Fruit fly (Drosophila melanogaster) whole organism, embryonic: ENCODE measurements around the gene mol.

Experiments
- ATbp ChIP-seq: fragments of 200-800 bp; sonication (Bioruptor generic); optimal IDR thresholded peaks from 2 replicates; lab custom pipeline; 2017; ENCODE audit warnings: missing biosample characterization, mild to moderate bottlenecking, missing genetic modification characterization, missing genetic modification reagents
- Abd-B ChIP-seq: fragments of 200-800 bp; sonication (Bioruptor generic); optimal IDR thresholded peaks from 2 replicates; lab custom pipeline; 2018; ENCODE audit warnings: missing biosample characterization, mild to moderate bottlenecking, missing genetic modification characterization, moderate library complexity
- Adf1 ChIP-seq: fragments of 200-800 bp; sonication (Bioruptor generic); IDR thresholded peaks from 2 replicates; pipeline ENCODE4 v1.3.6; 2022; ENCODE audit warnings: missing biosample characterization, missing genetic modification characterization
- Atf-2 ChIP-seq: fragments of 200-800 bp; sonication (Bioruptor generic); optimal IDR thresholded peaks from 2 replicates; lab custom pipeline; 2016; ENCODE audit warnings: missing biosample characterization, missing genetic modification characterization
- B-H1 ChIP-seq: fragments of 200-800 bp; sonication (Bioruptor generic); IDR thresholded peaks from 3 replicates; pipeline ENCODE4 v1.3.6; 2022; ENCODE audit warnings: missing biosample characterization, missing genetic modification characterization
- BEAF-32 ChIP-seq: fragments of 200-800 bp; sonication (Bioruptor generic); optimal IDR thresholded peaks from 3 replicates; lab custom pipeline; 2017; ENCODE audit warnings: missing biosample characterization, missing genetic modification characterization, mild to moderate bottlenecking, moderate library complexity, missing genetic modification reagents
- Blimp-1 ChIP-seq: fragments of 200-800 bp; sonication (Bioruptor generic); optimal IDR thresholded peaks from 3 replicates; lab custom pipeline; 2018; ENCODE audit warnings: missing biosample characterization, missing genetic modification characterization, mild to moderate bottlenecking, moderate library complexity, missing genetic modification reagents
- CG10959 ChIP-seq: fragments of 200-800 bp; sonication (Bioruptor generic); IDR thresholded peaks from 2 replicates; pipeline ENCODE4 v1.3.6; 2022; ENCODE audit warnings: missing biosample characterization, missing genetic modification characterization
- CG13287 ChIP-seq: fragments of 200-800 bp; sonication (Bioruptor generic); IDR thresholded peaks from 2 replicates; pipeline ENCODE4 v1.3.6; 2022; ENCODE audit warnings: missing biosample characterization, missing genetic modification characterization; ENCODE audit not compliant: partially characterized antibody
- CG13624 ChIP-seq: fragments of 200-800 bp; sonication (Bioruptor generic); optimal IDR thresholded peaks from 2 replicates; lab custom pipeline; 2016; ENCODE audit warnings: missing biosample characterization, missing genetic modification characterization
- CG14860 ChIP-seq: fragments of 200-800 bp; sonication (Bioruptor generic); IDR thresholded peaks from 3 replicates; pipeline ENCODE4 v1.3.6; 2022; ENCODE audit warnings: missing biosample characterization, missing genetic modification characterization; ENCODE audit not compliant: partially characterized antibody
- CG16815 ChIP-seq: fragments of 200-800 bp; sonication (Bioruptor generic); optimal IDR thresholded peaks from 3 replicates; lab custom pipeline; 2017; ENCODE audit warnings: missing biosample characterization, mild to moderate bottlenecking, missing genetic modification characterization
- CG17568 ChIP-seq: fragments of 200-800 bp; sonication (Bioruptor generic); optimal IDR thresholded peaks from 2 replicates; lab custom pipeline; 2018; ENCODE audit warnings: missing biosample characterization, mild to moderate bottlenecking, missing genetic modification characterization, moderate library complexity
- CG18764 ChIP-seq: fragments of 200-800 bp; sonication (Bioruptor generic); optimal IDR thresholded peaks from 3 replicates; lab custom pipeline; 2016; ENCODE audit warnings: missing biosample characterization, missing genetic modification characterization
- CG34224 ChIP-seq: fragments of 200-800 bp; sonication (Bioruptor generic); IDR thresholded peaks from 3 replicates; pipeline ENCODE4 v1.3.6; 2022; ENCODE audit warnings: missing biosample characterization, missing genetic modification characterization; ENCODE audit not compliant: partially characterized antibody
- CG3838 ChIP-seq: fragments of 200-800 bp; sonication (Bioruptor generic); optimal IDR thresholded peaks from 3 replicates; lab custom pipeline; 2016; ENCODE audit warnings: missing biosample characterization, missing genetic modification characterization
- CG4707 ChIP-seq: fragments of 200-800 bp; sonication (Bioruptor generic); optimal IDR thresholded peaks from 2 replicates; lab custom pipeline; 2018; ENCODE audit warnings: missing biosample characterization, mild to moderate bottlenecking, missing genetic modification characterization, moderate library complexity
- CG6689 ChIP-seq: fragments of 200-800 bp; sonication (Bioruptor generic); IDR thresholded peaks from 2 replicates; pipeline ENCODE4 v1.3.6; 2022; ENCODE audit warnings: missing biosample characterization, missing genetic modification characterization
- CG8359 ChIP-seq: fragments of 200-800 bp; sonication (Bioruptor generic); optimal IDR thresholded peaks from 2 replicates; lab custom pipeline; 2017; ENCODE audit warnings: missing biosample characterization, mild to moderate bottlenecking, missing genetic modification characterization, borderline replicate concordance
- CG9437 ChIP-seq: fragments of 200-800 bp; sonication (Bioruptor generic); optimal IDR thresholded peaks from 2 replicates; lab custom pipeline; 2018; ENCODE audit warnings: missing biosample characterization, mild to moderate bottlenecking, missing genetic modification characterization
- Dbx ChIP-seq: fragments of 200-800 bp; sonication (Bioruptor generic); IDR thresholded peaks from 3 replicates; pipeline ENCODE4 v1.3.6; 2022; ENCODE audit warnings: missing biosample characterization, missing genetic modification characterization
- Dfd ChIP-seq, 2 experiments: fragments of >200 bp; optimal IDR thresholded peaks; 2 replicates each; lab custom pipeline; 2017; ENCODE audit warnings: missing biosample characterization in 2 of 2, missing genetic modification characterization in 2 of 2
- Dll ChIP-seq: fragments of 200-800 bp; sonication (Bioruptor generic); IDR thresholded peaks from 4 replicates; pipeline ENCODE4 v1.3.6; 2022; ENCODE audit warnings: missing biosample characterization, missing genetic modification characterization; ENCODE audit not compliant: partially characterized antibody
- Dp ChIP-seq: fragments of 200-800 bp; sonication (Bioruptor generic); optimal IDR thresholded peaks from 2 replicates; lab custom pipeline; 2018; ENCODE audit warnings: missing biosample characterization, mild to moderate bottlenecking, missing genetic modification characterization, moderate library complexity
- Ets65A ChIP-seq: fragments of 200-800 bp; sonication (Bioruptor generic); peaks from one replicate; lab custom pipeline; 2016; ENCODE audit warnings: missing biosample characterization, missing genetic modification characterization
- Fer2 ChIP-seq: fragments of 200-800 bp; sonication (Bioruptor generic); optimal IDR thresholded peaks from 2 replicates; lab custom pipeline; 2018; ENCODE audit warnings: missing biosample characterization, mild to moderate bottlenecking, missing genetic modification characterization, moderate library complexity
- Hmx ChIP-seq: fragments of 200-800 bp; sonication (Bioruptor generic); optimal IDR thresholded peaks from 2 replicates; lab custom pipeline; 2016; ENCODE audit warnings: missing biosample characterization, missing genetic modification characterization
- Hr78 ChIP-seq, 2 experiments: fragments of 200-800 bp in 1 of 2; fragments of >200 bp in 1 of 2; sonication (Bioruptor generic) in 1 of 2; optimal IDR thresholded peaks; 2 replicates each; lab custom pipeline; 2017 to 2019; ENCODE audit warnings: missing biosample characterization in 2 of 2, missing genetic modification characterization in 2 of 2, mild to moderate bottlenecking in 1 of 2, moderate library complexity in 1 of 2
- MTF-1 ChIP-seq: fragments of 200-800 bp; sonication (Bioruptor generic); optimal IDR thresholded peaks from 2 replicates; lab custom pipeline; 2018; ENCODE audit warnings: missing biosample characterization, mild to moderate bottlenecking, missing genetic modification characterization, borderline replicate concordance
- Oaz ChIP-seq: fragments of 200-800 bp; sonication (Bioruptor generic); IDR thresholded peaks from 2 replicates; pipeline ENCODE4 v1.3.6; 2022; ENCODE audit warnings: missing biosample characterization, missing genetic modification characterization
- Oli ChIP-seq: fragments of 200-800 bp; sonication (Bioruptor generic); optimal IDR thresholded peaks from 2 replicates; lab custom pipeline; 2018; ENCODE audit warnings: missing biosample characterization, mild to moderate bottlenecking, missing genetic modification characterization, moderate library complexity
- PHDP ChIP-seq: fragments of 200-800 bp; sonication (Bioruptor generic); optimal IDR thresholded peaks from 3 replicates; lab custom pipeline; 2018; ENCODE audit warnings: missing biosample characterization, mild to moderate bottlenecking, missing genetic modification characterization, moderate library complexity
- Rfx ChIP-seq: fragments of 200-800 bp; sonication (Bioruptor generic); IDR thresholded peaks from 2 replicates; pipeline ENCODE4 v1.3.6; 2022; ENCODE audit warnings: missing biosample characterization, missing genetic modification characterization
- Sin3A ChIP-seq: fragments of >200 bp; optimal IDR thresholded peaks from 2 replicates; lab custom pipeline; 2018
- TFAM ChIP-seq: fragments of 200-800 bp; sonication (Bioruptor generic); optimal IDR thresholded peaks from 2 replicates; lab custom pipeline; 2017; ENCODE audit warnings: missing biosample characterization, missing genetic modification characterization, inconsistent platforms
- al ChIP-seq: fragments of 200-800 bp; sonication (Bioruptor generic); IDR thresholded peaks from 2 replicates; pipeline ENCODE4 v1.3.6; 2022; ENCODE audit warnings: missing biosample characterization, missing genetic modification characterization
- chinmo ChIP-seq: fragments of 200-800 bp; sonication (Bioruptor generic); IDR thresholded peaks from 4 replicates; pipeline ENCODE4 v1.3.6; 2022; ENCODE audit warnings: missing biosample characterization, missing genetic modification characterization; ENCODE audit not compliant: partially characterized antibody
- danr ChIP-seq: fragments of 200-800 bp; sonication (Bioruptor generic); IDR thresholded peaks from 2 replicates; pipeline ENCODE4 v1.3.6; 2022; ENCODE audit warnings: missing biosample characterization, missing genetic modification characterization
- dysf ChIP-seq: fragments of 200-800 bp; sonication (Bioruptor generic); IDR thresholded peaks from 3 replicates; pipeline ENCODE4 v1.3.6; 2022; ENCODE audit warnings: missing biosample characterization, missing genetic modification characterization
- fd102C ChIP-seq: fragments of 200-800 bp; sonication (Bioruptor generic); optimal IDR thresholded peaks from 2 replicates; lab custom pipeline; 2018; ENCODE audit warnings: missing biosample characterization, mild to moderate bottlenecking, missing genetic modification characterization, moderate library complexity
- grn ChIP-seq: fragments of 200-800 bp; sonication (Bioruptor generic); optimal IDR thresholded peaks from 3 replicates; lab custom pipeline; 2017; ENCODE audit warnings: missing biosample characterization, missing genetic modification characterization
- ken ChIP-seq: fragments of 200-800 bp; sonication (Bioruptor generic); IDR thresholded peaks from 3 replicates; pipeline ENCODE4 v1.3.6; 2022; ENCODE audit warnings: missing biosample characterization, missing genetic modification characterization
- kni ChIP-seq: fragments of 200-800 bp; sonication (Bioruptor generic); optimal IDR thresholded peaks from 3 replicates; lab custom pipeline; 2017; ENCODE audit warnings: mild to moderate bottlenecking, missing biosample characterization, missing genetic modification reagents, missing genetic modification characterization
- lbe ChIP-seq: fragments of 200-800 bp; sonication (Bioruptor generic); optimal IDR thresholded peaks from 2 replicates; lab custom pipeline; 2016; ENCODE audit warnings: missing biosample characterization, mild to moderate bottlenecking, missing genetic modification characterization
- nom ChIP-seq: fragments of 200-800 bp; sonication (Bioruptor generic); optimal IDR thresholded peaks from 2 replicates; lab custom pipeline; 2017; ENCODE audit warnings: missing biosample characterization, missing genetic modification characterization, mild to moderate bottlenecking, moderate library complexity, missing genetic modification reagents
- pita ChIP-seq: fragments of 200-800 bp; sonication (Bioruptor generic); optimal IDR thresholded peaks from 2 replicates; lab custom pipeline; 2017; ENCODE audit warnings: missing biosample characterization, mild to moderate bottlenecking, missing genetic modification characterization
- sens-2 ChIP-seq: fragments of 200-800 bp; sonication (Bioruptor generic); IDR thresholded peaks from 2 replicates; pipeline ENCODE4 v1.3.6; 2022; ENCODE audit warnings: missing biosample characterization, missing genetic modification characterization
- sr ChIP-seq: fragments of 200-800 bp; sonication (Bioruptor generic); IDR thresholded peaks from 3 replicates; pipeline ENCODE4 v1.3.6; 2022; ENCODE audit warnings: missing biosample characterization, missing genetic modification characterization
- stc ChIP-seq: fragments of 200-800 bp; sonication (Bioruptor generic); IDR thresholded peaks from 2 replicates; pipeline ENCODE4 v1.3.6; 2022; ENCODE audit warnings: missing biosample characterization, missing genetic modification characterization
- tll ChIP-seq, 2 experiments: fragments of 200-800 bp in 1 of 2; fragments of >200 bp in 1 of 2; sonication (Bioruptor generic) in 1 of 2; optimal IDR thresholded peaks; 2 replicates each; lab custom pipeline; 2017 to 2019; ENCODE audit warnings: missing biosample characterization in 2 of 2, missing genetic modification characterization in 2 of 2, mild to moderate bottlenecking in 1 of 2, moderate library complexity in 1 of 2

mol gene

dm6 chr2L:14997370-14997769, at the start of gene mol:
Gene mol (minus strand): TSS chr2L:14997559.
- TF ChIP-seq ATbp (GFP tag; lab: Kevin White, UChicago) (no peak), al (GFP tag; lab: Robert Waterston, UW) (no peak), CG8359 (GFP tag; lab: Kevin White, UChicago) (no peak), Dp (no peak), Sin3A (no peak), PHDP (tag; lab: Kevin White, UChicago) (no peak), Abd-B (GFP tag; lab: Kevin White, UChicago) (no peak), CG6689 (GFP tag; lab: Robert Waterston, UW) (no peak), Adf1 (GFP tag; lab: Robert Waterston, UW) (no peak), Oli (tag; lab: Kevin White, UChicago) (no peak), Rfx (no peak), CG14860 (GFP tag; lab: Robert Waterston, UW) (no peak), CG13287 (GFP tag; lab: Robert Waterston, UW) (peak; percentile 23; the same call in 1 of the 2 replicates), B-H1 (GFP tag; lab: Robert Waterston, UW) (no peak), danr (GFP tag; lab: Robert Waterston, UW) (no peak), Dfd (GFP tag; optimal IDR thresholded peaks at IDR 0.05; lab: Kevin White, UChicago) (no peak), TFAM (GFP tag; lab: Kevin White, UChicago) (no peak), Ets65A (GFP tag; lab: Kevin White, UChicago) (peak; percentile 64), BEAF-32 (GFP tag; lab: Kevin White, UChicago) (no peak), MTF-1 (GFP tag; lab: Kevin White, UChicago) (no peak), CG9437 (GFP tag; lab: Kevin White, UChicago) (no peak), kni (GFP tag; lab: Kevin White, UChicago) (no peak), sens-2 (GFP tag; lab: Robert Waterston, UW) (no peak; the same call in 1 of the 2 replicates), CG16815 (GFP tag; lab: Kevin White, UChicago) (no peak), stc (GFP tag; lab: Robert Waterston, UW) (no peak), Hmx (no peak), CG34224 (0 out of 3 replicates have a peak, but pooled peaks have one; percentile 16), Oaz (GFP tag; lab: Robert Waterston, UW) (no peak), Hr78 (GFP tag; optimal IDR thresholded peaks at IDR 0.05; lab: Kevin White, UChicago) (no peak), fd102C (GFP tag; lab: Kevin White, UChicago) (no peak), CG10959 (no peak), Dll (GFP tag; lab: Robert Waterston, UW) (0 out of 4 replicates have a peak, but pooled peaks have one; percentile 16), CG17568 (GFP tag; lab: Kevin White, UChicago) (no peak), Fer2 (tag; lab: Kevin White, UChicago) (no peak), CG3838 (no peak), grn (GFP tag; lab: Kevin White, UChicago) (no peak), lbe (no peak), Blimp-1 (GFP tag; lab: Kevin White, UChicago) (peak; percentile 63), CG18764 (GFP tag; lab: Kevin White, UChicago) (no peak), ken (GFP tag; lab: Robert Waterston, UW) (no peak), Atf-2 (GFP tag; lab: Kevin White, UChicago) (no peak), CG4707 (no peak), pita (no peak), nom (GFP tag; lab: Kevin White, UChicago) (peak; percentile 58), tll (GFP tag; optimal IDR thresholded peaks at IDR 0.05; lab: Kevin White, UChicago) (no peak), chinmo (GFP tag; lab: Robert Waterston, UW) (0 out of 4 replicates have a peak, but pooled peaks have one; percentile 71), Dbx (GFP tag; lab: Robert Waterston, UW) (no peak), sr (GFP tag; lab: Robert Waterston, UW) (no peak), CG13624 (no peak), dysf (no peak)
